Worm (Caenorhabditis elegans) whole organism, mixed stage, embryonic: ENCODE results near the gene bath-7.

Source experiments
- blmp-1 ChIP-seq: fragments of 150-350 bp; optimal IDR thresholded peaks from 2 replicates; lab custom pipeline; 2014; ENCODE audit warnings: missing biosample characterization, missing genetic modification characterization
- lsy-2 ChIP-seq: fragments of 150-350 bp; optimal IDR thresholded peaks from 2 replicates; lab custom pipeline; 2014; ENCODE audit warnings: missing biosample characterization, missing genetic modification characterization
- mab-5 ChIP-seq: fragments of 150-350 bp; optimal IDR thresholded peaks from 2 replicates; lab custom pipeline; 2014; ENCODE audit warnings: missing biosample characterization, missing genetic modification characterization
- mep-1 ChIP-seq: fragments of 150-350 bp; optimal IDR thresholded peaks from 2 replicates; lab custom pipeline; 2017; ENCODE audit warnings: missing biosample characterization, missing genetic modification reagents, missing genetic modification characterization, inconsistent platforms
- nhr-237 ChIP-seq: fragments of 150-350 bp; optimal IDR thresholded peaks from 2 replicates; lab custom pipeline; 2014; ENCODE audit warnings: missing biosample characterization, missing genetic modification characterization
- nhr-28 ChIP-seq: fragments of 150-350 bp; optimal IDR thresholded peaks from 2 replicates; lab custom pipeline; 2014; ENCODE audit warnings: missing biosample characterization, missing genetic modification characterization
- snpc-4 ChIP-seq: fragments of 150-350 bp; optimal IDR thresholded peaks from 2 replicates; lab custom pipeline; 2014; ENCODE audit warnings: missing biosample characterization, missing genetic modification characterization
- sptf-1 ChIP-seq: sonication (generic microtip); optimal IDR thresholded peaks from 2 replicates; lab custom pipeline; 2017; ENCODE audit warnings: mild to moderate bottlenecking, missing genetic modification characterization, moderate library complexity, missing compliant biosample characterization

- TF ChIP-seq nhr-237 (tag; lab: Kevin White, UChicago) (no peak), mab-5 (tag; lab: Kevin White, UChicago) (no peak), nhr-28 (tag; lab: Kevin White, UChicago) (no peak), mep-1 (no peak), lsy-2 (tag; lab: Kevin White, UChicago) (no peak), sptf-1 (no peak), snpc-4 (tag; lab: Kevin White, UChicago) (no peak), blmp-1 (tag; lab: Kevin White, UChicago) (no peak)
These were observed 38.2 kb downstream of the bath-7 start, which contains the start of gene math-5 for ce11 chrII:1882705-1883104.
